Worm (Caenorhabditis elegans): ENCODE results near the gene srz-79.

srz-79 gene

DNA sequence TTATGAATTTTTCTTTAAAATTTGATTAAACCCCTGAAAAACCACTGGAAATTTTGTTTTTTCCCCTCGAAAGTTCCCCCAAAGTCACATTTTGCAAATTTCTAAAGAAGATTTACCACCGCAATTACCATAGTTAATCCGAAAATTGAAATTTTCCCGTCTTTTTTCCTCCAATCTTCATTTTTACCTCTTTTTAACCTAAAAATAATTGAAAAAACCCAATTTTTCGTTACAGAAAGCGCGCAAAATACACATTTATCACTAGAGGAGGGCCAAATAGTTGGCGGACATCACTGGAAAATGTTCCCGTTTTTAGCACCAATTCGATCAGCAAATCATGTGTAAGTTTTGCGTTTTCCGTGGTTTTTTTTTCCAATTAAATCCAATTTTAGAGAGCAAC lies 23.2 kb downstream of the srz-79 start, which contains the start of gene unc-33:
TSS of gene unc-33 (plus strand) at position 301 of the 400 bp plus-strand sequence.
- no peak for TF ChIP-seq unc-39 (tag; optimal IDR thresholded peaks at IDR 0.05)
- no peak for TF ChIP-seq unc-55 (GFP tag; optimal IDR thresholded peaks at IDR 0.05)
- TF ChIP-seq lin-11 (tag; optimal IDR thresholded peaks at IDR 0.05), result no peak
- no peak for TF ChIP-seq ztf-11 (tag; optimal IDR thresholded peaks at IDR 0.05)
- TF ChIP-seq egl-27 (tag; optimal IDR thresholded peaks at IDR 0.05), result no peak
- TF ChIP-seq nhr-77 (tag; optimal IDR thresholded peaks at IDR 0.05), result no peak
- TF ChIP-seq nhr-23 (tag; optimal IDR thresholded peaks at IDR 0.05), result no peak
- TF ChIP-seq nhr-12 (tag; optimal IDR thresholded peaks at IDR 0.05), result no peak
- TF ChIP-seq gmeb-1 (tag; optimal IDR thresholded peaks at IDR 0.05), result no peak

DNA sequence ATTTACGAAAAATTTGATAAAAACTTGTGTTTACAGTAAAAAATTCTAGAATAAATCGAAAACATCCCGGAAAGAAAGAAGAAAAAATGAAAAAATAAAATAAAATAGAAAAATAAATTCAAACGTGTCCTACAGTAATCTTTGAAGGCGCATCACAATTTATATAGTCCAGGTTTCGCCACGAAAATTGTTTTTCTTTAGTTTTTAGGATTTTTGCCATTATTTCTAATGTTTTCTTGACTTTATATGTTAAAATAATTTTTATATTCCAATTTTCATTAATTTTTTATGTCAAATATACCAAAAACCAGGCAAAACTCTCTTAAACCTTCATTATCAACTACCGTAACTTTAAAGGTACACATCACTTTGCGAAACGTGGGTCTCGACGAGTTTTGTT lies 24.2 kb downstream of the srz-79 start:
- TF ChIP-seq elt-1 (tag; optimal IDR thresholded peaks at IDR 0.05) (no peak), mbf-1 (tag; optimal IDR thresholded peaks at IDR 0.05) (no peak), gmeb-1 (tag; optimal IDR thresholded peaks at IDR 0.05) (no peak), aly-2 (tag; optimal IDR thresholded peaks at IDR 0.05) (no peak), ZK546.5 (tag; optimal IDR thresholded peaks at IDR 0.05) (no peak)

DNA sequence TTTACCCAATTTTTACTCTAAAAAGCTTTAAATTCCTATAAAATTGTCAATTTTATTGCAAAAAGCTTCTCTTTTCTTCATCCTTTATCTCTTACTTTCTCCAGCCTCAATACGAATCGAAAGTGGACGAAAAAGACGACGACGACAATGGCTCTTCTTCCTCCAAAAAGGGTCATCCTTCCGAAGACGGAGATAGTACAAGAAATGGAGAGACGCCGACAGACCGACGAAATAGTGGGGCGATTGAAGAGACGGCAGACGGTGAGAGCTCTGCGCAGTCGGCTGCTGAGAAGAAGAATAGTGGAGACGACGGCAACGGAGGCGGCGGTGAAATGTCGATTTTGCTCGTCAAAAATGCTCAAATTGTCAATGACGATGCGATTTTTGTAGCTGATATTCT lies 25.9 kb downstream of the srz-79 start:
- TF ChIP-seq lin-11 (tag; optimal IDR thresholded peaks at IDR 0.05) (no peak), ZK546.5 (tag; optimal IDR thresholded peaks at IDR 0.05) (no peak), nhr-21 (tag; optimal IDR thresholded peaks at IDR 0.05) (no peak), nhr-25 (tag; optimal IDR thresholded peaks at IDR 0.05) (no peak), mdl-1 (tag; optimal IDR thresholded peaks at IDR 0.05) (no peak), lin-13 (GFP tag; optimal IDR thresholded peaks at IDR 0.05) (no peak), sma-9 (GFP tag; optimal IDR thresholded peaks at IDR 0.05) (peak; percentile 8), sma-9 (tag; optimal IDR thresholded peaks at IDR 0.05) (no peak), gmeb-1 (tag; optimal IDR thresholded peaks at IDR 0.05) (peak; percentile 29), nhr-23 (tag; optimal IDR thresholded peaks at IDR 0.05) (no peak), skn-1 (tag; optimal IDR thresholded peaks at IDR 0.05) (no peak), lsy-2 (tag; optimal IDR thresholded peaks at IDR 0.05) (peak; percentile 20 to 62), egl-27 (tag; optimal IDR thresholded peaks at IDR 0.05) (peak; percentile 35), dmd-4 (tag; optimal IDR thresholded peaks at IDR 0.05) (no peak), unc-55 (GFP tag; optimal IDR thresholded peaks at IDR 0.05) (peak; percentile 51), sem-4 (tag; optimal IDR thresholded peaks at IDR 0.05) (peak; percentile 47), ztf-11 (tag; optimal IDR thresholded peaks at IDR 0.05) (no peak), nhr-10 (tag; optimal IDR thresholded peaks at IDR 0.05) (no peak), lin-39 (tag; optimal IDR thresholded peaks at IDR 0.05) (no peak), nhr-77 (tag; optimal IDR thresholded peaks at IDR 0.05) (no peak), unc-39 (tag; optimal IDR thresholded peaks at IDR 0.05) (no peak), nhr-237 (tag; optimal IDR thresholded peaks at IDR 0.05) (no peak), blmp-1 (tag; optimal IDR thresholded peaks at IDR 0.05; ENCODE audit: insufficient read depth) (no peak), R02D3.7 (tag; optimal IDR thresholded peaks at IDR 0.05) (no peak), snpc-4 (tag; optimal IDR thresholded peaks at IDR 0.05) (peak; percentile 93), ceh-16 (tag; optimal IDR thresholded peaks at IDR 0.05) (no peak), unc-62 (GFP tag; optimal IDR thresholded peaks at IDR 0.05) (no peak), elt-1 (tag; optimal IDR thresholded peaks at IDR 0.05) (no peak), elt-3 (tag; optimal IDR thresholded peaks at IDR 0.05) (no peak), nhr-129 (tag; optimal IDR thresholded peaks at IDR 0.05) (no peak), mab-5 (tag; optimal IDR thresholded peaks at IDR 0.05) (peak; percentile 24), zag-1 (tag; optimal IDR thresholded peaks at IDR 0.05) (peak; percentile 53), crh-2 (tag; optimal IDR thresholded peaks at IDR 0.05) (no peak), F13H6.1 (tag; optimal IDR thresholded peaks at IDR 0.05) (peak; percentile 43), sma-3 (GFP tag; optimal IDR thresholded peaks at IDR 0.05) (no peak), C34F6.9 (tag; optimal IDR thresholded peaks at IDR 0.05) (peak; percentile 52)

DNA sequence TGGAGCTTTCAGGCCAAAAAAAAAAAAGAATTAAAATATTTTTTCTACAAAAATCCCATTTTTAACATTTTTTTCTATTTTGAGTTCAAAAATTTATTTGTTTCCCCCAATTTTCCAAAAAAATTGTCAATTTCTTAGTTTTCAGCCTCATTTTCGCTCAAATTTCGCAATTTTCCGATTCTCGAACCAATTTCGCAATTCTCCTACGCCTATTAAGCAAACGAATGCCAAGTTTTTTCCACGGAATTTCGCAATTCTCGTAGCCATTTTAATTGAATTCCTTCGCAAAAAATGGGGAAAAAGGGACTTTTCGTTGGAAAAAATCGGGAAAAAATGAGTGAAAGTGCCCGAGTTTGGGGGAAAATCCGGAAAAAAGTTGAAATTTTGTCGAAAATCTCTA lies 27.0 kb downstream of the srz-79 start:
- no peak for TF ChIP-seq R02D3.7 (tag; optimal IDR thresholded peaks at IDR 0.05)
- TF ChIP-seq ceh-82 (tag; optimal IDR thresholded peaks at IDR 0.05), result peak; percentile 4
- TF ChIP-seq lsy-2 (tag; optimal IDR thresholded peaks at IDR 0.05), result no peak
- TF ChIP-seq crh-2 (tag; optimal IDR thresholded peaks at IDR 0.05), result no peak
- TF ChIP-seq unc-55 (GFP tag; optimal IDR thresholded peaks at IDR 0.05), result peak; percentile 76
- TF ChIP-seq F13H6.1 (tag; optimal IDR thresholded peaks at IDR 0.05), result no peak
- no peak for TF ChIP-seq nhr-10 (tag; optimal IDR thresholded peaks at IDR 0.05)
- TF ChIP-seq Y55F3AM.14 (GFP tag; optimal IDR thresholded peaks at IDR 0.05), result no peak
- TF ChIP-seq dmd-4 (tag; optimal IDR thresholded peaks at IDR 0.05), result no peak
- no peak for TF ChIP-seq nhr-77 (tag; optimal IDR thresholded peaks at IDR 0.05)
